Worm (Caenorhabditis elegans) whole organism, midembryonic: ENCODE measurements around the gene C05D11.13.

Experiments
- T22C8.4 ChIP-seq: fragments of 200-800 bp; sonication (Bioruptor generic); IDR thresholded peaks from 2 replicates; pipeline ENCODE4 v1.3.6; 2022; ENCODE audit warnings: missing genetic modification characterization, missing compliant biosample characterization
- cog-1 ChIP-seq: sonication (generic microtip); optimal IDR thresholded peaks from 2 replicates; lab custom pipeline; 2016; ENCODE audit warnings: missing genetic modification characterization, missing compliant biosample characterization
- med-1 ChIP-seq: sonication (generic microtip); optimal IDR thresholded peaks from 2 replicates; lab custom pipeline; 2017; ENCODE audit warnings: missing genetic modification characterization, mild to moderate bottlenecking, missing compliant biosample characterization, antibody characterized with exemption, missing genetic modification reagents; ENCODE audit not compliant: insufficient read depth
- ref-1 ChIP-seq: fragments of 200-800 bp; sonication (Bioruptor generic); conservative IDR thresholded peaks from 2 replicates; pipeline ENCODE4 v1.3.6; 2022; ENCODE audit warnings: missing genetic modification reagents, missing genetic modification characterization, missing compliant biosample characterization
- tab-1 ChIP-seq: fragments of 200-800 bp; sonication (Bioruptor generic); IDR thresholded peaks from 2 replicates; pipeline ENCODE4 v1.3.6; 2022; ENCODE audit warnings: missing genetic modification characterization, missing compliant biosample characterization
- ztf-23 ChIP-seq: fragments of 200-800 bp; sonication (Bioruptor generic); IDR thresholded peaks from 2 replicates; pipeline ENCODE4 v1.3.6; 2022; ENCODE audit warnings: missing genetic modification reagents, missing genetic modification characterization, missing compliant biosample characterization
- ztf-29 ChIP-seq: fragments of 200-800 bp; sonication (Bioruptor generic); IDR thresholded peaks from 2 replicates; pipeline ENCODE4 v1.3.6; 2022; ENCODE audit warnings: missing genetic modification reagents, missing genetic modification characterization, missing compliant biosample characterization

DNA sequence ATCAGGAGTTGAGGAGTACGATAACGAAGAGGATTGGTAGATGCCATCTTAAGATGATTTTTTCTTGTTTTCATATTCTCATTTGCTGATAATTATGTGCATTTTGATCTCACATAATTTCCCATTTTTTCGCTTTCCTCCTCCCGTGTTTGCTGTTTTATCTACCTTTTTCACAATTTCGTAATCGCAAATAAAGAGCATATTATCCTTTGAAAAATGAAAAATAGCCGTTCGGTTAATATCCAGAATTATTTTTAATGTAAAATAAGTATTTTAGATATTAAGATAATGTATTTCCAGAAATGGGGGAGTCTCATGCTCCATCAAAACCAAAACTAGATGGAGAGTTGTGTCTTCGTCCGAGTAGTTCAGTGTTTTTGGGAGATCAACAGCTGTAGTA lies 11.4 kb downstream of the C05D11.13 start, which contains the start of gene vps-16:
- TF ChIP-seq ref-1 (GFP tag; lab: Robert Waterston, UW) (no peak), tab-1 (GFP tag; lab: Robert Waterston, UW) (no peak), T22C8.4 (no peak), med-1 (GFP tag; lab: Kevin White, UChicago) (no peak), ztf-23 (GFP tag; lab: Robert Waterston, UW) (no peak), cog-1 (no peak), ztf-29 (no peak)
